Worm (Caenorhabditis elegans): Measurements from ENCODE around the gene ver-3.

The ver-3 gene

DNA sequence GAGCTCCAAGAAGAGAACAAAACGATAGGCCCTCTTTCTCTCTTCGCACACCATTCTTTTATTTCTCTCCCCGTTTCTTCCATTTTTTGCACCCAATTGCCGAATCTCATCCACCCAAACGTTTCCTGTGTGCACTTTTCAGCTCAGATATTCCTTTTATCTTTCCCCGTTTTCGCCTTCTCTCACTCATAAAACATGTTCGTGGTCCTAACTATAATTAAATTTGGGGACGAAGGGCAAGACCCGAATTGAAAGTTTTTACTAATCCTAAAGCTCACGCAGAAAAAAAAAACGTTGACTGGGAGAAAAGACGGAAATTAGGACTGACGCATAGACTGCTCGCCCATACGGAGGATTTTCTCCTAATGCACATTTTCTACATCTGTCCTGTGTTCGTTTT lies 26.8 kb upstream of the ver-3 start:
- TF ChIP-seq flt-1 (GFP tag; IDR thresholded peaks at IDR 0.05), result no peak
- TF ChIP-seq T22C8.4 (GFP tag; IDR thresholded peaks at IDR 0.05), result no peak
- no peak for TF ChIP-seq ztf-23 (GFP tag; IDR thresholded peaks at IDR 0.05)
- no peak for TF ChIP-seq klf-2 (GFP tag; conservative IDR thresholded peaks at IDR 0.05)
- TF ChIP-seq cog-1 (tag; optimal IDR thresholded peaks at IDR 0.05), result no peak
- no peak for TF ChIP-seq med-1 (GFP tag; optimal IDR thresholded peaks at IDR 0.05; ENCODE audit: insufficient read depth)

DNA sequence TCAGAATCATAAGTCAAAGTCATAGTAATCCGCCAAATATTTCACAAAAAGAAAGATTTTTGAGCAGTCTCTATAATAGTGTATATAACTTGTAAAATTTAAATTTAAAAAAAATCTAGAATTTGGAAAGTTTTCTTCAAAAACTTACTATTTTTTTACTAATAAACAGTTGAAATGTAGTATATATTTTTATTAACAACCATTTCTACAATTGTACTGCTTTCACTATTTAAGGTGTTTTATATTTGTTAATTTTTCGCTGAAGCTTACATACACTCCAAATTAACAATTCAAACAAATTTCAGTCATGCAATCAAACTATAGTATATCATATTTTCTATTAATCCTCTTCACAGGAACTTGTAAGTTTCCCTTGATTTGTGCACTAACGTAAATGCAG lies 26.0 kb upstream of the ver-3 start, which contains the start of gene lge-1:
lge-1 (plus strand) TSS at position 301 of the 400 bp plus-strand sequence.
- TF ChIP-seq cog-1 (tag; optimal IDR thresholded peaks at IDR 0.05), result no peak
- TF ChIP-seq ref-1 (GFP tag; conservative IDR thresholded peaks at IDR 0.05), result no peak
- TF ChIP-seq flt-1 (GFP tag; IDR thresholded peaks at IDR 0.05), result no peak
- no peak for TF ChIP-seq klf-2 (GFP tag; conservative IDR thresholded peaks at IDR 0.05)
- no peak for TF ChIP-seq ztf-29 (GFP tag; IDR thresholded peaks at IDR 0.05)
- TF ChIP-seq tab-1 (GFP tag; IDR thresholded peaks at IDR 0.05), result no peak
- TF ChIP-seq T22C8.4 (GFP tag; IDR thresholded peaks at IDR 0.05), result no peak
- no peak for TF ChIP-seq ztf-23 (GFP tag; IDR thresholded peaks at IDR 0.05)
- no peak for TF ChIP-seq med-1 (GFP tag; optimal IDR thresholded peaks at IDR 0.05; ENCODE audit: insufficient read depth)

DNA sequence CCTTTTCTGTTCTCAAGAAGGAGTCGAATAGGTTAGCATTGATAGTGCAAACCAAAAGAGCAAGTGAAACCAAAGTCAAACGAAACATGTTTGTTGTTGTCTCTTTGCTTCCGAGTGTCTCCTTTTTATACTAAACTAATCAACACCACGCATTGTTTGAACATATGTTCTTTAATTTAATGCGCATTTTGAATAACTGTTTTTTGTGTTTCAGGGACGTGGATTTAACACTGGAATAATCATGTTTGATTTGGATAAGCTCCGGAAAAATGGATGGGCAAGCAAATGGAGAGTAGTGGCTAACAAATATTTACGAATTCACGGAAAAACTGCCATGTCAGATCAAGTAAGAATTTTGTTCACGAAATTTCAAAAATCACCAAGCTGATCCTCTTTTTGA lies 24.6 kb upstream of the ver-3 start, which contains the start of gene K09C8.9:
K09C8.9 (minus strand) TSS at position 101 of the 400 bp plus-strand sequence.
- TF ChIP-seq tab-1 (GFP tag; IDR thresholded peaks at IDR 0.05) (no peak), cog-1 (tag; optimal IDR thresholded peaks at IDR 0.05) (no peak), klf-2 (GFP tag; conservative IDR thresholded peaks at IDR 0.05) (no peak), T22C8.4 (GFP tag; IDR thresholded peaks at IDR 0.05) (no peak), ztf-23 (GFP tag; IDR thresholded peaks at IDR 0.05) (no peak), ztf-29 (GFP tag; IDR thresholded peaks at IDR 0.05) (no peak), flt-1 (GFP tag; IDR thresholded peaks at IDR 0.05) (no peak), med-1 (GFP tag; optimal IDR thresholded peaks at IDR 0.05; ENCODE audit: insufficient read depth) (no peak), ref-1 (GFP tag; conservative IDR thresholded peaks at IDR 0.05) (no peak)

ce11 chrX:10970629-10971028 lies 21.6 kb upstream of the ver-3 start, which contains the start of gene K09C8.8:
K09C8.8 (plus strand) TSS chrX:10970929.
- TF ChIP-seq ref-1 (GFP tag; conservative IDR thresholded peaks at IDR 0.05) (no peak), cog-1 (tag; optimal IDR thresholded peaks at IDR 0.05) (no peak), klf-2 (GFP tag; conservative IDR thresholded peaks at IDR 0.05) (no peak), tab-1 (GFP tag; IDR thresholded peaks at IDR 0.05) (no peak), T22C8.4 (GFP tag; IDR thresholded peaks at IDR 0.05) (no peak), ztf-23 (GFP tag; IDR thresholded peaks at IDR 0.05) (no peak), ztf-29 (GFP tag; IDR thresholded peaks at IDR 0.05) (no peak), flt-1 (GFP tag; IDR thresholded peaks at IDR 0.05) (no peak), med-1 (GFP tag; optimal IDR thresholded peaks at IDR 0.05; ENCODE audit: insufficient read depth) (no peak)

ce11 chrX:10971118-10971517 lies 21.2 kb upstream of the ver-3 start:
- no peak for TF ChIP-seq ref-1 (GFP tag; conservative IDR thresholded peaks at IDR 0.05)
- no peak for TF ChIP-seq T22C8.4 (GFP tag; IDR thresholded peaks at IDR 0.05)
- TF ChIP-seq ztf-29 (GFP tag; IDR thresholded peaks at IDR 0.05), result no peak
- no peak for TF ChIP-seq med-1 (GFP tag; optimal IDR thresholded peaks at IDR 0.05; ENCODE audit: insufficient read depth)
- no peak for TF ChIP-seq cog-1 (tag; optimal IDR thresholded peaks at IDR 0.05)
- no peak for TF ChIP-seq flt-1 (GFP tag; IDR thresholded peaks at IDR 0.05)
- TF ChIP-seq klf-2 (GFP tag; conservative IDR thresholded peaks at IDR 0.05), result no peak
- TF ChIP-seq tab-1 (GFP tag; IDR thresholded peaks at IDR 0.05), result no peak
- TF ChIP-seq ztf-23 (GFP tag; IDR thresholded peaks at IDR 0.05), result no peak

DNA sequence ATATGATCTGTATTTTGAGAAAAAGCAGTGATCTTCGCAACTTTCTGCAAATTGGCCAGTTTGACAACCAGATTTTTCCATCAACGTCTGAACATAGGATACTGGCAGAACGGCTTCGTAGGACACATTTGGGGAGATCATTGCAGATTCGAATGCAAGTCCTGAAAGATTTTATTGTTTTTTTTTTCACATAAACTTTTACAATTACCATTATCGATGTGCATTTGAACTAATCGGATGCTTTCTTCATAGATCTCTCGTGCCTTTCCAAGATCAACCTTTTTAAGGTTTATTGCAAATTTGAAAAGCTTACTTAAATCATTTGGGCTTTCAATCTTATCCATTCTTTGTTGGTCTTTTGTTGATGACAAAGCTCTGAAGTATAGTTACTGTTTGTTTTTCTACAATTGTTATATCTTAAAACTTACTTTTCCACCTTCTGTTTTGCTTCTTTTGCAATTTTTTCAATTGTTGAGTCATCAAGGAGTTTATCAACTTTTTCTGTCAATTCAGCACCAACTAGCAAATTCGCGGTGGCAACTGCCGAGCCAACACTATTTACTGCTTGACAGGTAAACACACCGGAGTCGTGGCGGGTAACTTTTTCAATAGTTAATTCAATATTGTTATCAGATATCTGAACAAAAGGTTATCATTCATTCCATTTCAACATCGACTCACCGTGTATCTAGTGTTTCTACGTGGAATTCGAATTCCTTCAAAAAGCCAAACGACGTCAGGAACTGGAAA lies 15.7 kb upstream of the ver-3 start:
- TF ChIP-seq ztf-23 (GFP tag; IDR thresholded peaks at IDR 0.05) (no peak), ztf-29 (GFP tag; IDR thresholded peaks at IDR 0.05) (no peak), T22C8.4 (GFP tag; IDR thresholded peaks at IDR 0.05) (no peak), ref-1 (GFP tag; conservative IDR thresholded peaks at IDR 0.05) (no peak), cog-1 (tag; optimal IDR thresholded peaks at IDR 0.05) (no peak), med-1 (GFP tag; optimal IDR thresholded peaks at IDR 0.05; ENCODE audit: insufficient read depth) (no peak), tab-1 (GFP tag; IDR thresholded peaks at IDR 0.05) (no peak), flt-1 (GFP tag; IDR thresholded peaks at IDR 0.05) (no peak), klf-2 (GFP tag; conservative IDR thresholded peaks at IDR 0.05) (no peak)

DNA sequence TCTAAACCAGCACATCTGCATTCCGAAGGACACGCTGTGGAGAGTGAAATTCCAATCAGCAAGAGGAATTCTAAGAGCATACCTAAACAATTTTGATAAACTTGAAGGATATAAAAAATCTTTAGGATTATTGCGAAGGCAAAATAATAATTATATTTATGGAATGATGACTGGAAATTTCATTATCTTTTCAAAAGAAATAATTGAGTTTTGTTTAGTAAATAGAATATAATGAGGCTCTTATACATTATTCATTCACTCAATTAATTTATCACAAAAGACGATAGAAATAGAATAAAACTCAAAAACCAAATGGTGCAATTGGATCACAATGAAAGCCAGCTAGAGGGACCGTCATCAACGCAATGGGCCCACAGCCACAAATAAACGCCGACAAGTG lies 13.1 kb upstream of the ver-3 start, which contains the start of gene pxn-2:
pxn-2 (minus strand) TSS at position 101 of the 400 bp plus-strand sequence.
- TF ChIP-seq ztf-29 (GFP tag; IDR thresholded peaks at IDR 0.05) (no peak), ztf-23 (GFP tag; IDR thresholded peaks at IDR 0.05) (no peak), T22C8.4 (GFP tag; IDR thresholded peaks at IDR 0.05) (no peak), cog-1 (tag; optimal IDR thresholded peaks at IDR 0.05) (no peak), tab-1 (GFP tag; IDR thresholded peaks at IDR 0.05) (no peak), flt-1 (GFP tag; IDR thresholded peaks at IDR 0.05) (no peak), ref-1 (GFP tag; conservative IDR thresholded peaks at IDR 0.05) (no peak), med-1 (GFP tag; optimal IDR thresholded peaks at IDR 0.05; ENCODE audit: insufficient read depth) (no peak), klf-2 (GFP tag; conservative IDR thresholded peaks at IDR 0.05) (no peak)

- no peak for TF ChIP-seq tab-1 (GFP tag; IDR thresholded peaks at IDR 0.05)
- no peak for TF ChIP-seq cog-1 (tag; optimal IDR thresholded peaks at IDR 0.05)
- no peak for TF ChIP-seq flt-1 (GFP tag; IDR thresholded peaks at IDR 0.05)
- TF ChIP-seq ztf-23 (GFP tag; IDR thresholded peaks at IDR 0.05), result no peak
- no peak for TF ChIP-seq klf-2 (GFP tag; conservative IDR thresholded peaks at IDR 0.05)
- TF ChIP-seq T22C8.4 (GFP tag; IDR thresholded peaks at IDR 0.05), result no peak
- no peak for TF ChIP-seq ref-1 (GFP tag; conservative IDR thresholded peaks at IDR 0.05)
- TF ChIP-seq ztf-29 (GFP tag; IDR thresholded peaks at IDR 0.05), result no peak
- no peak for TF ChIP-seq med-1 (GFP tag; optimal IDR thresholded peaks at IDR 0.05; ENCODE audit: insufficient read depth)
Observed at ce11 chrX:10981374-10981773, 10.9 kb upstream of the ver-3 start.

DNA sequence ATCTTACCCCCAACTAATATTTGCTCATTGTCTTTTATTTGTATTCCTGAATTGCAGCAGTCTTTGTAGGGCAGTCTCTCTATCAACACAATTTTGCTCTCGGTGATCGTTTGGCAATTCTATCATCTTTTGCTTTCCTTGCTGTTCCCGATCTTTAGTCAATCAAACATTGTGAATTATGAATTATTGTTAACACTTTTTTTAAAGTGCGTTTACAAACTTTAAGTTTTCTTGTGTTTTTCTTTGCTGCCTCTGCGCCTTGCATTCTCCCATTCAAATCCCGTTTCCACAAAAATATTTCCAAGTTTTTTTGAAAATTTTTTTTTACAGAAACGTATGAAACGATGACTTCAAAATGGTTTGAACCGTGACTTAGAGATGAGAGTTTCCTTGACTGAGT lies 10.2 kb upstream of the ver-3 start, which contains the start of gene ver-4:
ver-4 (plus strand) TSS at position 301 of the 400 bp plus-strand sequence.
- TF ChIP-seq flt-1 (GFP tag; IDR thresholded peaks at IDR 0.05) (no peak), med-1 (GFP tag; optimal IDR thresholded peaks at IDR 0.05; ENCODE audit: insufficient read depth) (no peak), ztf-23 (GFP tag; IDR thresholded peaks at IDR 0.05) (no peak), ztf-29 (GFP tag; IDR thresholded peaks at IDR 0.05) (no peak)
